Worm (Caenorhabditis elegans) whole organism, late embryonic: Measurements from ENCODE around the gene F59A1.18.

ENCODE experiments used
- dve-1 ChIP-seq: sonication (generic microtip); optimal IDR thresholded peaks from 2 replicates; lab custom pipeline; 2017; ENCODE audit warnings: antibody characterized with exemption, mild to moderate bottlenecking, missing genetic modification characterization, missing compliant biosample characterization
- sox-4 ChIP-seq: sonication (generic microtip); optimal IDR thresholded peaks from 2 replicates; lab custom pipeline; 2017; ENCODE audit warnings: mild to moderate bottlenecking, missing genetic modification characterization, inconsistent platforms, missing compliant biosample characterization
- tbx-7 ChIP-seq: sonication (generic microtip); optimal IDR thresholded peaks from 2 replicates; lab custom pipeline; 2016; ENCODE audit warnings: missing genotype, missing genetic modification characterization, missing compliant biosample characterization

ce11 chrV:17714330-17714729 is 27.6 kb upstream of the F59A1.18 start, which contains the start of gene twk-33:
- TF ChIP-seq tbx-7 (tag; lab: Kevin White, UChicago) (no peak), sox-4 (tag; lab: Kevin White, UChicago) (no peak), dve-1 (no peak)
